Worm (Caenorhabditis elegans): ENCODE measurements around the gene ZK377.15.

- no peak for TF ChIP-seq elt-2 (tag; optimal IDR thresholded peaks at IDR 0.05)
- no peak for TF ChIP-seq pha-4 (tag; optimal IDR thresholded peaks at IDR 0.05)
- no peak for TF ChIP-seq tbx-7 (tag; optimal IDR thresholded peaks at IDR 0.05)
- no peak for TF ChIP-seq tbx-2 (tag; optimal IDR thresholded peaks at IDR 0.05)
- TF ChIP-seq eyg-1 (tag; optimal IDR thresholded peaks at IDR 0.05), result no peak
These were observed 41.2 kb downstream of the ZK377.15 start, which contains the start of gene ZK813.6 for ce11 chrX:3424516-3424915.
